Worm (Caenorhabditis elegans) whole organism, L3 larva: ENCODE measurements around the gene pes-1.

Source experiments
- aly-2 ChIP-seq: fragments of 150-350 bp; optimal IDR thresholded peaks from 2 replicates; lab custom pipeline; 2014; ENCODE audit warnings: missing biosample characterization, missing genetic modification characterization
- egl-5 ChIP-seq: fragments of 150-350 bp; optimal IDR thresholded peaks from 2 replicates; lab custom pipeline; 2017; ENCODE audit warnings: missing biosample characterization, missing genetic modification reagents, missing genetic modification characterization, inconsistent platforms
- fos-1 ChIP-seq: fragments of 150-350 bp; optimal IDR thresholded peaks from 2 replicates; lab custom pipeline; 2014; ENCODE audit warnings: missing biosample characterization, missing genetic modification characterization
- hmg-11 ChIP-seq: sonication (generic microtip); optimal IDR thresholded peaks from 2 replicates; lab custom pipeline; 2016; ENCODE audit warnings: missing genetic modification characterization, missing compliant biosample characterization
- nhr-43 ChIP-seq: sonication (generic microtip); optimal IDR thresholded peaks from 2 replicates; lab custom pipeline; 2016; ENCODE audit warnings: mild to moderate bottlenecking, missing genetic modification characterization, missing compliant biosample characterization; ENCODE audit not compliant: poor library complexity, severe bottlenecking

DNA sequence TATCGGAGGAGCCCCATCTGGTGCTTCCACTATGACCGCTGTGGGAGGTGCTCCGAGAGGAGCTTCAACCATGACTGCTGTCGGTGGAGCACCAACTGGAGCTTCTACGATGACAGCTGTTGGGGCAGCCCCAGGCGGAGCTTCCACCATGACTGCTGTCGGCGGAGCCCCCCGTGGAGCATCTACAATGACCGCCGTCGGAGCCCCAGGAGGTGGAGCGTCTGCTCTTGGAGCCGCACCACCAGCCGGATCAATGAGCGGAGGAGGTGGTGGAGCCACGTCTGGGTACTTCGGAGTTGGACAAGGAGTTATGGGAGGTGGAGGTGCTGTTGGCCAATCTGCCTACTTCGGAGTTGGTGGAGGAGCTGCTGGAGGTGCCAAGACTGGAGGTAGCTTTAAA is 5.6 kb upstream of the pes-1 start:
- TF ChIP-seq aly-2 (tag; lab: Kevin White, UChicago) (no peak), egl-5 (tag; lab: Kevin White, UChicago) (no peak), hmg-11 (tag; lab: Kevin White, UChicago) (no peak), fos-1 (tag; lab: Kevin White, UChicago) (no peak), nhr-43 (tag; lab: Kevin White, UChicago) (no peak)
